Fruit fly (Drosophila melanogaster): ENCODE results near the gene CG11756.

dm6 chrX:11322257-11322656 lies 25.7 kb upstream of the CG11756 start, which contains the start of gene sisA:
- TF ChIP-seq rn (GFP tag; IDR thresholded peaks at IDR 0.05) (no peak), CG34367 (tag; optimal IDR thresholded peaks at IDR 0.05) (no peak), Snoo (tag; optimal IDR thresholded peaks at IDR 0.05) (no peak), D1 (tag; optimal IDR thresholded peaks at IDR 0.05) (no peak)

Data from whole organism, pupa.